Worm (Caenorhabditis elegans): ENCODE data around the gene F44B9.2.

DNA sequence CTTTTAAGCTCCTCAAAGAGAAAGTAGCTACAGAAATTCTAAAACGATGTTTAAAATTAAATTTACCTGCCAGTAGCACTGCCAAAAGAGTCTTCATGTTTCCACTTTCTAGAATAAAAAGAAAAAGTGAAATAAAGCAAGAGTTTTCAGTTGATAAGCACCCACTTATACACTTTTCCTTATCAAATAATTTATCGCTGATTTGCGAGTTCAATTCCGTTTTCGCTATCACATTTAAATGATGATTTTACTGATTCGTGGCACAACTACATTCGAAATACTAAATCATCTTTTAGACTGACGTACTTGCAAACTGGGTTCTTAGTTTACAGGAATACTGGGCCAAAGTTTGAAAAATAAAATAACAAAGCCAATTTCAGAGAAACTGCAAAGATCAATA is 28.7 kb downstream of the F44B9.2 start, which contains the start of gene K12H4.7:
- TF ChIP-seq dao-5 (tag; optimal IDR thresholded peaks at IDR 0.05) (no peak), W03F9.2 (tag; optimal IDR thresholded peaks at IDR 0.05) (no peak), him-1 (tag; optimal IDR thresholded peaks at IDR 0.05) (no peak)
